Worm (Caenorhabditis elegans) whole organism, midembryonic: ENCODE data around the gene ceh-62.

ENCODE experiments used
- T22C8.4 ChIP-seq: fragments of 200-800 bp; sonication (Bioruptor generic); IDR thresholded peaks from 2 replicates; pipeline ENCODE4 v1.3.6; 2022; ENCODE audit warnings: missing genetic modification characterization, missing compliant biosample characterization
- cog-1 ChIP-seq: sonication (generic microtip); optimal IDR thresholded peaks from 2 replicates; lab custom pipeline; 2016; ENCODE audit warnings: missing genetic modification characterization, missing compliant biosample characterization
- flt-1 ChIP-seq: fragments of 200-800 bp; sonication (Bioruptor generic); IDR thresholded peaks from 2 replicates; pipeline ENCODE4 v1.3.6; 2022; ENCODE audit warnings: missing genetic modification characterization, missing compliant biosample characterization
- klf-2 ChIP-seq: fragments of 200-800 bp; sonication (Bioruptor generic); conservative IDR thresholded peaks from 2 replicates; pipeline ENCODE4 v1.3.6; 2022; ENCODE audit warnings: missing genetic modification reagents, missing genetic modification characterization, missing compliant biosample characterization
- med-1 ChIP-seq: sonication (generic microtip); optimal IDR thresholded peaks from 2 replicates; lab custom pipeline; 2017; ENCODE audit warnings: missing genetic modification characterization, mild to moderate bottlenecking, missing compliant biosample characterization, antibody characterized with exemption, missing genetic modification reagents; ENCODE audit not compliant: insufficient read depth
- ref-1 ChIP-seq: fragments of 200-800 bp; sonication (Bioruptor generic); conservative IDR thresholded peaks from 2 replicates; pipeline ENCODE4 v1.3.6; 2022; ENCODE audit warnings: missing genetic modification reagents, missing genetic modification characterization, missing compliant biosample characterization
- tab-1 ChIP-seq: fragments of 200-800 bp; sonication (Bioruptor generic); IDR thresholded peaks from 2 replicates; pipeline ENCODE4 v1.3.6; 2022; ENCODE audit warnings: missing genetic modification characterization, missing compliant biosample characterization
- ztf-23 ChIP-seq: fragments of 200-800 bp; sonication (Bioruptor generic); IDR thresholded peaks from 2 replicates; pipeline ENCODE4 v1.3.6; 2022; ENCODE audit warnings: missing genetic modification reagents, missing genetic modification characterization, missing compliant biosample characterization
- ztf-29 ChIP-seq: fragments of 200-800 bp; sonication (Bioruptor generic); IDR thresholded peaks from 2 replicates; pipeline ENCODE4 v1.3.6; 2022; ENCODE audit warnings: missing genetic modification reagents, missing genetic modification characterization, missing compliant biosample characterization

Gene ceh-62

DNA sequence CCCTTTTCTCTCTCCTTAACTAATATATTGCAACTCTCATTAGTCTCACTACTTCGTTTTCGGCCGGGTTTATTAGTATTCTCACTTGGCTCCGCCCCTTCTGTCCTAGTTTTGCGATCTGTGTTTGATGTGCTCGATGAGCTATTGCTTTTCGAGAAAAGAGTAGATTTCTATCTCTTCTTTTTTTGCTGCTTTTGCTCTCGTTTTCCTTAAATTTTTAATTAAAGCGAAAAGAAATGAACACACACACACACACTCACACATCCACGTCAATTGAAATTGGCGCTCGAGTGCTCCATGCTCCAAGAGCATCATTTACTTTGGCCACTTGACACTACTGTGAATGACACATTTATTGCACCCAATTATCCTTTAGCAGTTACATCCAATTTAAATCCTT lies 1.1 kb upstream of the ceh-62 start:
- TF ChIP-seq ztf-29 (GFP tag; lab: Robert Waterston, UW) (no peak), ztf-23 (GFP tag; lab: Robert Waterston, UW) (no peak), ref-1 (no peak), flt-1 (no peak), med-1 (GFP tag; lab: Kevin White, UChicago) (no peak), klf-2 (no peak), T22C8.4 (no peak), tab-1 (GFP tag; lab: Robert Waterston, UW) (no peak), cog-1 (no peak)

- TF ChIP-seq ref-1 (no peak), T22C8.4 (no peak), cog-1 (no peak), med-1 (GFP tag; lab: Kevin White, UChicago) (no peak), flt-1 (no peak), tab-1 (GFP tag; lab: Robert Waterston, UW) (no peak), ztf-29 (GFP tag; lab: Robert Waterston, UW) (no peak), ztf-23 (GFP tag; lab: Robert Waterston, UW) (no peak), klf-2 (no peak)
Measured at ce11 chrII:10804907-10805306, 630 bp upstream of the ceh-62 start.

ce11 chrII:10808708-10809343 lies 3.3 kb downstream of the ceh-62 start, which contains the start of gene R06F6.14:
R06F6.14 (plus strand) TSS chrII:10809293.
- no peak for TF ChIP-seq ztf-29 (GFP tag; lab: Robert Waterston, UW)
- no peak for TF ChIP-seq med-1 (GFP tag; lab: Kevin White, UChicago)
- TF ChIP-seq flt-1, result no peak
- no peak for TF ChIP-seq cog-1
- no peak for TF ChIP-seq ztf-23 (GFP tag; lab: Robert Waterston, UW)
- TF ChIP-seq ref-1, result no peak
- TF ChIP-seq klf-2, result no peak
- TF ChIP-seq tab-1 (GFP tag; lab: Robert Waterston, UW), result no peak
- TF ChIP-seq T22C8.4, result no peak

ce11 chrII:10810690-10811089 lies 5.2 kb downstream of the ceh-62 start, which contains the start of gene msrp-7:
msrp-7 (plus strand) TSS chrII:10810990.
- TF ChIP-seq klf-2, result no peak
- no peak for TF ChIP-seq med-1 (GFP tag; lab: Kevin White, UChicago)
- TF ChIP-seq tab-1 (GFP tag; lab: Robert Waterston, UW), result no peak
- no peak for TF ChIP-seq ref-1
- no peak for TF ChIP-seq cog-1
- no peak for TF ChIP-seq ztf-29 (GFP tag; lab: Robert Waterston, UW)

- no peak for TF ChIP-seq T22C8.4
- no peak for TF ChIP-seq ztf-29 (GFP tag; lab: Robert Waterston, UW)
- TF ChIP-seq cog-1, result no peak
- TF ChIP-seq tab-1 (GFP tag; lab: Robert Waterston, UW), result no peak
- no peak for TF ChIP-seq klf-2
- TF ChIP-seq ztf-23 (GFP tag; lab: Robert Waterston, UW), result no peak
- no peak for TF ChIP-seq med-1 (GFP tag; lab: Kevin White, UChicago)
- no peak for TF ChIP-seq flt-1
- TF ChIP-seq ref-1, result no peak
Measured at ce11 chrII:10819928-10820423, 14.4 kb downstream of the ceh-62 start, which contains the start of gene R06F6.8. R06F6.8 (minus strand) TSS chrII:10819978.

DNA sequence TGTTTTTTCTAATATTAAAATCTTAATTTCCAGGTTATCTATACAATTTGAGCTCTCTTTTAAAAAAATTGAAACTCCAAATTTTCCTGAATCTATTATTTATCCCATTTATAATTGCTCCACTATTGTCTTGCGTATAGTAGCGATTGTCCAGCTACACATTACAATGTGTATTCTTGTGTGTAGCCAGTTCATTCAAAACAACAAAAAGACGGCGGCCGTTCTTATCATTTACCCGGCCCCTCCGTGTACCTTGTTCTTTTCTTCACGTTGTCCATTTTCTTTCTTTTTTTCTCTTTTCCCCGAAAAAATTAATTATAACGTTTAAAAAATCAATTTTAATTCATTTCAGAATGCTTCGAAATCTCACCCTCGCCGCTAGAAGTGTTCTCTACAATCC lies 15.1 kb downstream of the ceh-62 start, which contains the start of gene ech-4:
Gene ech-4 (plus strand): TSS at position 353 of the 400 bp plus-strand sequence.
- TF ChIP-seq med-1 (GFP tag; lab: Kevin White, UChicago) (no peak), tab-1 (GFP tag; lab: Robert Waterston, UW) (no peak), T22C8.4 (no peak), klf-2 (no peak), cog-1 (no peak), ztf-23 (GFP tag; lab: Robert Waterston, UW) (no peak)

- TF ChIP-seq ztf-23 (GFP tag; lab: Robert Waterston, UW) (no peak), ztf-29 (GFP tag; lab: Robert Waterston, UW) (no peak), tab-1 (GFP tag; lab: Robert Waterston, UW) (peak; percentile 44; the same call in 1 of the 2 replicates), T22C8.4 (no peak)
Measured at ce11 chrII:10824046-10824445, 18.5 kb downstream of the ceh-62 start, which contains the start of the genes R06F6.12 and mix-1. R06F6.12 (minus strand) TSS chrII:10824081. mix-1 (plus strand) TSS chrII:10824246.

DNA sequence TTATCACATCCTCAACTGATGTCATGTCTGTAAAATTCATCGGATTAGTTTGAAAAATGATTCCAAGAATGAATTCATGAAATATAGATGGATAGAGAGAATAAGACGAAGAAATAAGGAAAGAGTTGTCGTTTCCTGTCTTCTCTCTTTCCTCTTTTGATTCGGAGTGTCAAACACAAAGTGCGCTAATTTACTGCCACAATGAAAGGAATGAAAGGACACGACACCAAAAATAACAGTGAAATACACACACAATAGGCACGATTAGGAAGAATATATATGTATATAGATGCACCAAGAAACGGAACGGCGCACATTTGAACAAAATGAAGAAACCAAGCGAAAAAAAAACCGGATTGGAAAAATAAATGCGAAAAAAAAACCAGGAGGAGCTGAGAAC lies 23.5 kb downstream of the ceh-62 start, which contains the start of gene VM106R.1:
Gene VM106R.1 (minus strand): TSS at position 101 of the 400 bp plus-strand sequence.
- TF ChIP-seq ztf-29 (GFP tag; lab: Robert Waterston, UW) (no peak), cog-1 (no peak), klf-2 (no peak), med-1 (GFP tag; lab: Kevin White, UChicago) (no peak), ref-1 (no peak), ztf-23 (GFP tag; lab: Robert Waterston, UW) (no peak)

DNA sequence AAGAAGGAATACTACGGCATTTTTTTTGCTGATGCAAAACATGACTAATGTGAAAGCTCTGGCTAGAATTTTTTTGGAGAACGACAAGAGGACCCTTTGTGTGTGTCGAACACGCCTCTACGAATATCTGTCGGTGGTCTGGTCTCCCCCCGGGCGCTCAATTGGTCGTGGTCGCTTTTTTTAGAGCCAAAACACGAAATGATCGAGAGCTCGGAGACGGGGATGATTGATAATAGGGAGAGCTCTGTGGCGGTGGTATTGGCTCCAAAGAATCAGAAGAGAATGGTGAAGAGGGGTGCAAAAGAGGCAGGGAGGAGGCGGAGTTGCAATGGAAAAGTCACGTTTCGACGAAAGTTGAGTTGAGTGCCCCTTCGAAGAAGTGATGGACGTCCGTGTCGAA lies 24.0 kb downstream of the ceh-62 start:
- no peak for TF ChIP-seq tab-1 (GFP tag; lab: Robert Waterston, UW)
- no peak for TF ChIP-seq ztf-23 (GFP tag; lab: Robert Waterston, UW)
- TF ChIP-seq klf-2, result no peak
- TF ChIP-seq ztf-29 (GFP tag; lab: Robert Waterston, UW), result no peak
- no peak for TF ChIP-seq T22C8.4
- no peak for TF ChIP-seq cog-1
- TF ChIP-seq ref-1, result no peak
- TF ChIP-seq flt-1, result no peak
- no peak for TF ChIP-seq med-1 (GFP tag; lab: Kevin White, UChicago)

- TF ChIP-seq klf-2 (no peak), flt-1 (0 out of 2 replicates have a peak, but pooled peaks have one; percentile 29)
Measured at ce11 chrII:10834717-10835116, 29.2 kb downstream of the ceh-62 start.
